Fruit fly (Drosophila melanogaster) whole organism, embryonic: ENCODE data around the gene CG4424.

Experiments used
- Asciz ChIP-seq: fragments of 200-800 bp; sonication (Bioruptor generic); optimal IDR thresholded peaks from 2 replicates; lab custom pipeline; 2017; ENCODE audit warnings: missing biosample characterization, mild to moderate bottlenecking, missing genetic modification characterization, missing genetic modification reagents
- CG11085 ChIP-seq: fragments of 200-800 bp; sonication (Bioruptor generic); IDR thresholded peaks from 2 replicates; pipeline ENCODE4 v1.3.6; 2022; ENCODE audit warnings: missing biosample characterization, missing genetic modification characterization
- CG11247 ChIP-seq: fragments of 200-800 bp; sonication (Bioruptor generic); IDR thresholded peaks from 2 replicates; pipeline ENCODE4 v1.3.6; 2022; ENCODE audit warnings: missing biosample characterization, missing genetic modification characterization
- CG11398 ChIP-seq: fragments of 200-800 bp; sonication (Bioruptor generic); optimal IDR thresholded peaks from 2 replicates; lab custom pipeline; 2016; ENCODE audit warnings: missing biosample characterization, missing genetic modification characterization
- CG11504 ChIP-seq: fragments of 200-800 bp; sonication (Bioruptor generic); optimal IDR thresholded peaks from 3 replicates; lab custom pipeline; 2019; ENCODE audit warnings: missing biosample characterization, mild to moderate bottlenecking, missing genetic modification characterization, moderate library complexity
- CG11695 ChIP-seq: fragments of 200-800 bp; sonication (Bioruptor generic); IDR thresholded peaks from 3 replicates; pipeline ENCODE4 v1.3.6; 2022; ENCODE audit warnings: missing biosample characterization, missing genetic modification characterization
- CG13894 ChIP-seq: fragments of 200-800 bp; sonication (Bioruptor generic); optimal IDR thresholded peaks from 3 replicates; lab custom pipeline; 2018; ENCODE audit warnings: missing biosample characterization, mild to moderate bottlenecking, missing genetic modification characterization, moderate library complexity
- CG14014 ChIP-seq: fragments of 200-800 bp; sonication (Bioruptor generic); IDR thresholded peaks from 2 replicates; pipeline ENCODE4 v1.3.6; 2022; ENCODE audit warnings: missing biosample characterization, missing genetic modification characterization
- CG15073 ChIP-seq: fragments of 200-800 bp; sonication (Bioruptor generic); optimal IDR thresholded peaks from 2 replicates; lab custom pipeline; 2016; ENCODE audit warnings: missing biosample characterization, missing genetic modification characterization
- CG15269 ChIP-seq: fragments of 200-800 bp; sonication (Bioruptor generic); optimal IDR thresholded peaks from 2 replicates; lab custom pipeline; 2018; ENCODE audit warnings: missing biosample characterization, mild to moderate bottlenecking, missing genetic modification characterization, moderate library complexity
- CG17186 ChIP-seq: fragments of 200-800 bp; sonication (Bioruptor generic); optimal IDR thresholded peaks from 3 replicates; lab custom pipeline; 2017; ENCODE audit warnings: missing biosample characterization, missing genetic modification reagents, missing genetic modification characterization
- CG18619 ChIP-seq: fragments of 200-800 bp; sonication (Bioruptor generic); optimal IDR thresholded peaks from 3 replicates; lab custom pipeline; 2017; ENCODE audit warnings: missing biosample characterization, mild to moderate bottlenecking, missing genetic modification characterization
- CG2199 ChIP-seq: fragments of 200-800 bp; sonication (Bioruptor generic); IDR thresholded peaks from 3 replicates; pipeline ENCODE4 v1.3.6; 2022; ENCODE audit warnings: missing biosample characterization, missing genetic modification characterization
- CG30431 ChIP-seq: fragments of 200-800 bp; sonication (Bioruptor generic); optimal IDR thresholded peaks from 2 replicates; lab custom pipeline; 2017; ENCODE audit warnings: missing biosample characterization, missing genetic modification characterization
- CG32772 ChIP-seq: fragments of 200-800 bp; sonication (Bioruptor generic); IDR thresholded peaks from 2 replicates; pipeline ENCODE4 v1.3.6; 2022; ENCODE audit warnings: missing biosample characterization, missing genetic modification characterization
- CG33557 ChIP-seq: fragments of 200-800 bp; sonication (Bioruptor generic); optimal IDR thresholded peaks from 2 replicates; lab custom pipeline; 2019; ENCODE audit warnings: missing biosample characterization, mild to moderate bottlenecking, missing genetic modification characterization, moderate library complexity
- CG4854 ChIP-seq: fragments of 200-800 bp; sonication (Bioruptor generic); optimal IDR thresholded peaks from 2 replicates; lab custom pipeline; 2016; ENCODE audit warnings: missing biosample characterization, missing genetic modification characterization, inconsistent platforms
- CG7839 ChIP-seq: fragments of 200-800 bp; sonication (Bioruptor generic); optimal IDR thresholded peaks from 3 replicates; lab custom pipeline; 2018; ENCODE audit warnings: missing biosample characterization, mild to moderate bottlenecking, missing genetic modification characterization, moderate library complexity
- CG9817 ChIP-seq: fragments of 200-800 bp; sonication (Bioruptor generic); optimal IDR thresholded peaks from 2 replicates; lab custom pipeline; 2018; ENCODE audit warnings: missing biosample characterization, mild to moderate bottlenecking, missing genetic modification characterization, moderate library complexity
- CrebB ChIP-seq: fragments of 200-800 bp; sonication (Bioruptor generic); optimal IDR thresholded peaks from 3 replicates; lab custom pipeline; 2018; ENCODE audit warnings: missing biosample characterization, mild to moderate bottlenecking, missing genetic modification characterization
- Deaf1 ChIP-seq: fragments of 200-800 bp; optimal IDR thresholded peaks from 3 replicates; lab custom pipeline; 2019; ENCODE audit warnings: missing biosample characterization, mild to moderate bottlenecking, missing genetic modification characterization, moderate library complexity
- Dip3 ChIP-seq: fragments of 200-800 bp; sonication (Bioruptor generic); optimal IDR thresholded peaks from 3 replicates; lab custom pipeline; 2016; ENCODE audit warnings: missing biosample characterization, missing genetic modification characterization
- Dll ChIP-seq: fragments of 200-800 bp; sonication (Bioruptor generic); IDR thresholded peaks from 4 replicates; pipeline ENCODE4 v1.3.6; 2022; ENCODE audit warnings: missing biosample characterization, missing genetic modification characterization; ENCODE audit not compliant: partially characterized antibody
- Doc2 ChIP-seq: fragments of 200-800 bp; sonication (Bioruptor generic); IDR thresholded peaks from 2 replicates; pipeline ENCODE4 v1.3.6; 2022; ENCODE audit warnings: missing biosample characterization, missing genetic modification characterization
- E2f2 ChIP-seq: fragments of 200-800 bp; sonication (Bioruptor generic); IDR thresholded peaks from 2 replicates; pipeline ENCODE4 v1.3.6; 2022; ENCODE audit warnings: missing biosample characterization, missing genetic modification characterization
- Hand ChIP-seq: fragments of 200-800 bp; sonication (Bioruptor generic); optimal IDR thresholded peaks from 2 replicates; lab custom pipeline; 2017; ENCODE audit warnings: mild to moderate bottlenecking, missing biosample characterization, missing genetic modification reagents, missing genetic modification characterization
- Hsf ChIP-seq: fragments of 200-800 bp; sonication (Bioruptor generic); optimal IDR thresholded peaks from 3 replicates; lab custom pipeline; 2016; ENCODE audit warnings: missing biosample characterization, missing genetic modification characterization
- Kr ChIP-seq: fragments of 200-800 bp; sonication (Bioruptor generic); optimal IDR thresholded peaks from 2 replicates; lab custom pipeline; 2017; ENCODE audit warnings: missing biosample characterization, mild to moderate bottlenecking, missing genetic modification characterization
- Ravus ChIP-seq: fragments of 200-800 bp; sonication (Bioruptor generic); IDR thresholded peaks from 2 replicates; pipeline ENCODE4 v1.3.6; 2022; ENCODE audit warnings: missing biosample characterization, missing genetic modification characterization
- ac ChIP-seq: fragments of 200-800 bp; sonication (Bioruptor generic); optimal IDR thresholded peaks from 3 replicates; lab custom pipeline; 2017; ENCODE audit warnings: missing biosample characterization, mild to moderate bottlenecking, missing genetic modification characterization
- cato ChIP-seq: fragments of 200-800 bp; sonication (Bioruptor generic); optimal IDR thresholded peaks from 2 replicates; lab custom pipeline; 2016; ENCODE audit warnings: missing biosample characterization, missing genetic modification characterization, borderline replicate concordance
- cg ChIP-seq: fragments of 200-800 bp; sonication (Bioruptor generic); optimal IDR thresholded peaks from 3 replicates; lab custom pipeline; 2019; ENCODE audit warnings: missing biosample characterization, mild to moderate bottlenecking, missing genetic modification characterization, moderate library complexity
- danr ChIP-seq: fragments of 200-800 bp; sonication (Bioruptor generic); IDR thresholded peaks from 2 replicates; pipeline ENCODE4 v1.3.6; 2022; ENCODE audit warnings: missing biosample characterization, missing genetic modification characterization
- dmrt11E ChIP-seq: fragments of 200-800 bp; sonication (Bioruptor generic); optimal IDR thresholded peaks from 3 replicates; lab custom pipeline; 2018; ENCODE audit warnings: missing biosample characterization, mild to moderate bottlenecking, missing genetic modification characterization, moderate library complexity
- fd96Cb ChIP-seq: fragments of 200-800 bp; sonication (Bioruptor generic); optimal IDR thresholded peaks from 2 replicates; lab custom pipeline; 2018; ENCODE audit warnings: missing biosample characterization, mild to moderate bottlenecking, missing genetic modification characterization, moderate library complexity
- jumu ChIP-seq: fragments of 200-800 bp; sonication (Bioruptor generic); optimal IDR thresholded peaks from 3 replicates; lab custom pipeline; 2016; ENCODE audit warnings: missing biosample characterization, missing genetic modification characterization
- maf-S ChIP-seq: fragments of 200-800 bp; sonication (Bioruptor generic); optimal IDR thresholded peaks from 2 replicates; lab custom pipeline; 2016; ENCODE audit warnings: missing biosample characterization, missing genetic modification characterization
- nau ChIP-seq: fragments of 200-800 bp; sonication (Bioruptor generic); optimal IDR thresholded peaks from 3 replicates; lab custom pipeline; 2017; ENCODE audit warnings: missing biosample characterization, mild to moderate bottlenecking, missing genetic modification characterization, missing genetic modification reagents
- otp ChIP-seq: fragments of 200-800 bp; sonication (Bioruptor generic); IDR thresholded peaks from 3 replicates; pipeline ENCODE4, ENCODE4 v1.3.6; 2022; ENCODE audit warnings: missing biosample characterization, missing genetic modification characterization
- pan ChIP-seq, 4 experiments: fragments of >200 bp in 3 of 4; fragments of 200-800 bp in 1 of 4; sonication (Bioruptor generic) in 1 of 4; optimal IDR thresholded peaks in 3 of 4; IDR thresholded peaks in 1 of 4; 2 replicates each; pipeline versions ENCODE4 v1.3.6 to Lab custom; 2017 to 2022; ENCODE audit warnings: missing biosample characterization in 2 of 4, missing genetic modification characterization in 2 of 4, mixed read lengths in 1 of 4
- pho ChIP-seq: fragments of 200-800 bp; sonication (Bioruptor generic); optimal IDR thresholded peaks from 2 replicates; lab custom pipeline; 2016; ENCODE audit warnings: missing biosample characterization, missing genetic modification characterization
- prd ChIP-seq, 3 experiments: fragments of >200 bp in 2 of 3; fragments of 200-800 bp in 1 of 3; sonication (Bioruptor generic) in 1 of 3; optimal IDR thresholded peaks in 2 of 3; IDR thresholded peaks in 1 of 3; 2 replicates in 2 of 3; 3 replicates in 1 of 3; pipeline versions ENCODE4 v1.3.6 to Lab custom; 2017 to 2022; ENCODE audit warnings: missing biosample characterization in 1 of 3, missing genetic modification characterization in 1 of 3
- pum ChIP-seq: fragments of 200-800 bp; sonication (Bioruptor generic); optimal IDR thresholded peaks from 2 replicates; lab custom pipeline; 2016; ENCODE audit warnings: missing biosample characterization, missing genetic modification characterization
- repo ChIP-seq: fragments of 200-800 bp; sonication (Bioruptor generic); optimal IDR thresholded peaks from 2 replicates; lab custom pipeline; 2016; ENCODE audit warnings: missing biosample characterization, missing genetic modification characterization
- so ChIP-seq: fragments of 200-800 bp; sonication (Bioruptor generic); IDR thresholded peaks from 3 replicates; pipeline ENCODE4 v1.3.6; 2022; ENCODE audit warnings: missing biosample characterization, missing genetic modification characterization
- sob ChIP-seq: fragments of 200-800 bp; sonication (Bioruptor generic); IDR thresholded peaks from 2 replicates; pipeline ENCODE4 v1.3.6; 2022; ENCODE audit warnings: missing biosample characterization, missing genetic modification characterization
- tgo ChIP-seq: fragments of 200-800 bp; sonication (Bioruptor generic); IDR thresholded peaks from 3 replicates; pipeline ENCODE4 v1.3.6; 2022; ENCODE audit warnings: missing biosample characterization, missing genetic modification characterization
- tio ChIP-seq: fragments of 200-800 bp; sonication (Bioruptor generic); optimal IDR thresholded peaks from 2 replicates; lab custom pipeline; 2017; ENCODE audit warnings: missing biosample characterization, missing genetic modification characterization, inconsistent platforms
- tx ChIP-seq: fragments of 200-800 bp; sonication (Bioruptor generic); optimal IDR thresholded peaks from 2 replicates; lab custom pipeline; 2016; ENCODE audit warnings: missing biosample characterization, missing genetic modification characterization

CG4424 gene

DNA sequence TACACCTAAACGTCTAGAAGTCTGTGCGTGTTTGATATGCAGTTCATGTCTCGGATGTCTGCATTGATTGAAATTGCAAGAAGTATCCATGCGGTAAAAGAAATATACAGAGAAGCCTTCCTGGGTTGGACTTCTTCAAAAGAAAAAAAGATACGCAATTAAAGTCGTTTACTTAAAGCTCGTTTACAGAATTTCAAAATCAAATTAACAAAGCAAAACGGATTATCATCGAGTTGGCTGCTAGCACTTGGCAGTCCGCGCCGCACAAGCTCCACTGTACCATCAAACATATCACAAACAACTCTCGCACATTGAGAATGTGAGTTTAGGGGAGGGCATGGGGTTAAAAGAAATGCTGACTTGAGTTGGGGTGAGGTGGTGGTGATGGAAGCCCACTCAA lies 29.4 kb downstream of the CG4424 start (continued):
- TF ChIP-seq pan (optimal IDR thresholded peaks at IDR 0.05; lab: Kevin White, UChicago) (no peak), pan (GFP tag; optimal IDR thresholded peaks at IDR 0.05 in 1 of 2, IDR thresholded peaks at IDR 0.05 in 1 of 2) (peak in 1 of 2 experiments; percentile 77), maf-S (peak; percentile 41), E2f2 (GFP tag; lab: Robert Waterston, UW) (no peak), so (GFP tag; lab: Robert Waterston, UW) (peak; percentile 74), CG15269 (tag; lab: Kevin White, UChicago) (peak; percentile 63), CG13894 (tag; lab: Kevin White, UChicago) (no peak), CG11504 (tag; lab: Kevin White, UChicago) (peak; percentile 84), tx (GFP tag; lab: Kevin White, UChicago) (peak; percentile 36), CG2199 (GFP tag; lab: Robert Waterston, UW) (peak; percentile 77; the same call in 1 of the 3 replicates), sob (GFP tag; lab: Robert Waterston, UW) (peak; percentile 74), pum (GFP tag; lab: Kevin White, UChicago) (peak; percentile 75), Hsf (GFP tag; lab: Kevin White, UChicago) (peak; percentile 67), repo (GFP tag; lab: Kevin White, UChicago) (peak; percentile 50), Kr (GFP tag; lab: Kevin White, UChicago) (no peak), CG15073 (no peak), pho (GFP tag; lab: Kevin White, UChicago) (no peak), Doc2 (GFP tag; lab: Robert Waterston, UW) (no peak), CG9817 (peak; percentile 64), CG11085 (GFP tag; lab: Robert Waterston, UW) (no peak; the same call in 1 of the 2 replicates), Asciz (peak; percentile 72), Dip3 (peak; percentile 33), prd (optimal IDR thresholded peaks at IDR 0.05; lab: Kevin White, UChicago) (no peak), prd (GFP tag; IDR thresholded peaks at IDR 0.05; lab: Robert Waterston, UW) (peak; percentile 89), tio (peak; percentile 50), tgo (GFP tag; lab: Robert Waterston, UW) (peak; percentile 61; the same call in 1 of the 3 replicates), dmrt11E (tag; lab: Kevin White, UChicago) (peak; percentile 82), CG32772 (peak; percentile 83), fd96Cb (tag; lab: Kevin White, UChicago) (peak; percentile 86), CrebB (tag; lab: Kevin White, UChicago) (peak; percentile 39), CG4854 (peak; percentile 43), CG17186 (GFP tag; lab: Kevin White, UChicago) (peak; percentile 57), danr (GFP tag; lab: Robert Waterston, UW) (peak; percentile 38; the same call in 1 of the 2 replicates), CG30431 (GFP tag; lab: Kevin White, UChicago) (peak; percentile 75), ac (GFP tag; lab: Kevin White, UChicago) (no peak), nau (peak; percentile 12), CG7839 (tag; lab: Kevin White, UChicago) (peak; percentile 75), CG11695 (GFP tag; lab: Robert Waterston, UW) (0 out of 3 replicates have a peak, but pooled peaks have one; percentile 12), cato (GFP tag; lab: Kevin White, UChicago) (peak; percentile 62), CG11398 (GFP tag; lab: Kevin White, UChicago) (peak; percentile 29), jumu (GFP tag; lab: Kevin White, UChicago) (peak; percentile 81), otp (GFP tag; lab: Robert Waterston, UW) (peak; percentile 86), Ravus (GFP tag; lab: Robert Waterston, UW) (peak; percentile 17; the same call in 1 of the 2 replicates), CG11247 (peak; percentile 72), CG14014 (GFP tag; lab: Robert Waterston, UW) (peak; percentile 59), Deaf1 (tag; lab: Kevin White, UChicago) (peak; percentile 14), CG18619 (GFP tag; lab: Kevin White, UChicago) (peak; percentile 26), CG33557 (GFP tag; lab: Kevin White, UChicago) (peak; percentile 73), Dll (no peak), cg (GFP tag; lab: Kevin White, UChicago) (no peak), Hand (GFP tag; lab: Kevin White, UChicago) (no peak)
